Fruit fly (Drosophila melanogaster) whole organism, wandering third instar larva: Measurements from ENCODE around the gene CG31624.

Experiments used
- OdsH ChIP-seq: fragments of 200-800 bp; sonication (Bioruptor generic); optimal IDR thresholded peaks from 2 replicates; lab custom pipeline; 2016; ENCODE audit warnings: missing biosample characterization, mild to moderate bottlenecking, missing genetic modification characterization
- Vsx2 ChIP-seq: fragments of 200-300, 225-300 bp; sonication (Bioruptor generic); optimal IDR thresholded peaks from 2 replicates; lab custom pipeline; 2018; ENCODE audit warnings: missing biosample characterization, missing genetic modification characterization; ENCODE audit not compliant: partially characterized antibody
- sv ChIP-seq: fragments of 200-800 bp; sonication (Bioruptor generic); optimal IDR thresholded peaks from 3 replicates; lab custom pipeline; 2016; ENCODE audit warnings: missing biosample characterization, missing genetic modification characterization

DNA sequence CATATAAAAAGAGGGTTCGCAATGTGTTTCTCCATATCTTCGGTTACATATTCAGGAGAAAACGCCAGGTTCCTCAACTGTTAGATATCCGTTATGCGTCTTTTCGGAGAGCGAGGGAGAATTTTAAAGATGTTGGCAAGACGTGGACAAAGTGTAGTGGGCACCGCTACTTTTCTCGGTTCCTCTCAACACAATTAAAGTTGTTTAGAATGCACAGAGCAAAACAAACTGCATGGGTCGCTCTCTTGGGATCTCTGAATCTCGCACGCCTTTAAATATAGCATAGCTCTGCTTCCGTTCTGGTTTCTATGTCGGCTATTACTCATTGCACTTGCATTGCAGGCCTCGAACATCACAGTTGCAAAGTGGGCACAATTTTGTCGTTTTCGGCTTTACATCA is 6.0 kb upstream of the CG31624 start, which contains the start of gene clumsy:
- TF ChIP-seq sv (GFP tag; lab: Kevin White, UChicago) = no peak
- TF ChIP-seq OdsH (GFP tag; lab: Kevin White, UChicago) = no peak
- TF ChIP-seq Vsx2 (GFP tag; lab: Kevin White, UChicago) = no peak
